Worm (Caenorhabditis elegans) whole organism, L3 larva: ENCODE data around the gene C01G10.1.

ENCODE experiments used
- nhr-76 ChIP-seq: fragments of 150-350 bp; sonication (generic microtip); optimal IDR thresholded peaks from 5 replicates; lab custom pipeline; 2014; ENCODE audit warnings: missing biosample characterization, missing genetic modification characterization
- pha-4 ChIP-seq: fragments of 150-350 bp; optimal IDR thresholded peaks from 2 replicates; lab custom pipeline; 2014; ENCODE audit warnings: missing biosample characterization, missing genetic modification reagents, missing genetic modification characterization

- TF ChIP-seq pha-4 (tag; lab: Kevin White, UChicago): no peak
- no peak for TF ChIP-seq nhr-76 (tag; lab: Kevin White, UChicago)
These were observed 12.1 kb downstream of the C01G10.1 start, which contains the start of gene T01G5.7 for ce11 chrV:15111660-15112059.
